Fruit fly (Drosophila melanogaster): ENCODE results near the gene CG44006.

dm6 chr3L:18076649-18077048, 6.7 kb upstream of the CG44006 start:
- TF ChIP-seq psq (optimal IDR thresholded peaks at IDR 0.05), result no peak
- TF ChIP-seq pan (optimal IDR thresholded peaks at IDR 0.05), result no peak
- TF ChIP-seq EcR (GFP tag; optimal IDR thresholded peaks at IDR 0.05), result peak in 1 of 2 experiments; percentile 82
- no peak for TF ChIP-seq Dll (optimal IDR thresholded peaks at IDR 0.05)
- TF ChIP-seq CG8478 (optimal IDR thresholded peaks at IDR 0.05), result no peak
- TF ChIP-seq usp (GFP tag; optimal IDR thresholded peaks at IDR 0.05), result no peak

Data from whole organism.